Fruit fly (Drosophila melanogaster): ENCODE measurements around the gene CG11458.

Gene CG11458

DNA sequence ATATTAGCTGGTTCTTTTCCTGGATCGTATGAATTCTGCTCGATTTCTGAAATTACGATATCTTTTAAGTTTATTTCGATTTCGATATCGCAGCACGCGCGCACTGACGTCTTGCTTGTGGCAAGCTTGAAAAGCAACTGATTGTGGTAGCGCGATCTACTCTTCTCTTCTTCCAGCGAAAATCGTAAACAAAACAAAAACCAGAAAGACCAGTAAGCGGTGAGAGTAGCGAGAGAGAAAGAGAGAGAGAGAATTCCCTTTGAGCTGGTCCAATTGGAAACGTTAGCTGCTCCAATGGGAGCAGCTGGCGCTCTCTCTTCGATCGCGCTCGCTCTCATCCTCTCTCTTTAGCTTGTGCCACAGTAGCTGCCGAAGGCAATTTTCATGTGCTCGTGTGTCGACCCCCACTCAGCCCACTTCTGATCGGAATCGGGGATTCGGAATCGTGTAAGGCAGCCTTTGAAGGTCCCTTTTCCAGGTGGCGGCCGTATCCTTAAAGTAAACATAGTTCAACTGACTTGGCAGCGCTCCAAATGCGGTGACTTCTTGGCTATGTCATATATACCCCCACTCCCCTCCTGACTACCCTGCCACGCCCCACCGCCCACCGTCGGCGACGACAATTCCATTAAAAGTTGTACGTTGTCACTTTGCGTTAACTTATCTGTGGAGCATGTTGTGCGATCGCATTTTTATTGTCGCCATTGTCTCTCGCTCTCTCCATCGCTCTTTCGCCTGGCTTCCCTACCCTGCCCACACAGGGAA is 44.0 kb downstream of the CG11458 start, which contains the start of gene fng (continued):
- TF ChIP-seq pan (optimal IDR thresholded peaks at IDR 0.05) = no peak

DNA sequence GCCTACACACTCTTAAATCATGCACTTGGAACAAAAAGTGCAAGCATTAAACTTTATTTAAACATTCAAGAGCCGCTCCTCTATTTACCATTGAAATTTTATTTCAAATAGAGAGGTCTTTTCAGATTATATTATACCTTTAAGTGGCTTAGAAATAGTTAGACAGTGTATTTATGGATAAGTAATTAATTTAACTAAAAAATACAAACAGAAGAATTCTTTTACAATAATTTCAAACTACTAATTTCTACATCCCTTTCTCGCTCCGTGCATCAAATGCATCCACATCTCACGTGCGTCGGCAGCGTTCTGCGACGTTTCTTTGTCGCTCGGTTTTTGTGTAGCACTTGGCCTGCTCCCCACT is 44.5 kb downstream of the CG11458 start:
- TF ChIP-seq Hnf4 (GFP tag; optimal IDR thresholded peaks at IDR 0.05) = peak; percentile 88
- TF ChIP-seq dmrt93B (GFP tag; optimal IDR thresholded peaks at IDR 0.05) = peak; percentile 89
- no peak for TF ChIP-seq Vsx2 (GFP tag; optimal IDR thresholded peaks at IDR 0.05; ENCODE audit: partially characterized antibody)
- TF ChIP-seq sv (GFP tag; optimal IDR thresholded peaks at IDR 0.05) = no peak
- TF ChIP-seq ey (GFP tag; optimal IDR thresholded peaks at IDR 0.05) = peak; percentile 94
- peak; percentile 82 for TF ChIP-seq Jra (GFP tag; optimal IDR thresholded peaks at IDR 0.05)
- TF ChIP-seq h (GFP tag; optimal IDR thresholded peaks at IDR 0.05) = peak; percentile 96
- TF ChIP-seq Mio (GFP tag; optimal IDR thresholded peaks at IDR 0.05) = peak; percentile 4
- no peak for TF ChIP-seq dl (GFP tag; optimal IDR thresholded peaks at IDR 0.05; ENCODE audit: insufficient read depth in 1 of 2, partially characterized antibody in 2 of 2)
- no peak for TF ChIP-seq Myc (optimal IDR thresholded peaks at IDR 0.05)
- TF ChIP-seq foxo (GFP tag; optimal IDR thresholded peaks at IDR 0.05) = peak in 1 of 2 experiments; percentile 94
- peak; percentile 93 for TF ChIP-seq OdsH (GFP tag; optimal IDR thresholded peaks at IDR 0.05)
- peak; percentile 46 for TF ChIP-seq CrebA (GFP tag; optimal IDR thresholded peaks at IDR 0.05; ENCODE audit: borderline replicate concordance)
- no peak for TF ChIP-seq jim (GFP tag; optimal IDR thresholded peaks at IDR 0.05)
- TF ChIP-seq HLH106 (tag; optimal IDR thresholded peaks at IDR 0.05) = peak; percentile 95
- TF ChIP-seq tai (GFP tag; optimal IDR thresholded peaks at IDR 0.05) = peak; percentile 71
- no peak for TF ChIP-seq N (GFP tag; optimal IDR thresholded peaks at IDR 0.05)
- no peak for TF ChIP-seq Hr78 (GFP tag; optimal IDR thresholded peaks at IDR 0.05)
- peak; percentile 93 for TF ChIP-seq br (GFP tag; optimal IDR thresholded peaks at IDR 0.05)
- TF ChIP-seq Sp1 (GFP tag; optimal IDR thresholded peaks at IDR 0.05) = peak; percentile 94
- no peak for TF ChIP-seq Hr83 (GFP tag; optimal IDR thresholded peaks at IDR 0.05; ENCODE audit: poor library complexity, severe bottlenecking)
- peak; percentile 12 for TF ChIP-seq GATAd (GFP tag; optimal IDR thresholded peaks at IDR 0.05)
- TF ChIP-seq Dif (GFP tag; optimal IDR thresholded peaks at IDR 0.05; ENCODE audit: partially characterized antibody) = no peak
- TF ChIP-seq rgr (GFP tag; optimal IDR thresholded peaks at IDR 0.05) = peak; percentile 93
- TF ChIP-seq CG9705 (GFP tag; optimal IDR thresholded peaks at IDR 0.05) = peak; percentile 85
- no peak for TF ChIP-seq pan (optimal IDR thresholded peaks at IDR 0.05)
- peak; percentile 73 for TF ChIP-seq CG32264 (GFP tag; optimal IDR thresholded peaks at IDR 0.05)
- TF ChIP-seq psq (GFP tag; optimal IDR thresholded peaks at IDR 0.05) = peak; percentile 87
- TF ChIP-seq usp (GFP tag; optimal IDR thresholded peaks at IDR 0.05) = no peak
- peak; percentile 92 for TF ChIP-seq brk (GFP tag; optimal IDR thresholded peaks at IDR 0.05)
- peak; percentile 59 for TF ChIP-seq dsf (GFP tag; optimal IDR thresholded peaks at IDR 0.05; ENCODE audit: borderline replicate concordance)
- peak; percentile 73 for TF ChIP-seq Rel (GFP tag; optimal IDR thresholded peaks at IDR 0.05)
- TF ChIP-seq Rel (tag; optimal IDR thresholded peaks at IDR 0.05) = peak; percentile 46
- peak; percentile 80 for TF ChIP-seq sage (GFP tag; optimal IDR thresholded peaks at IDR 0.05)
- TF ChIP-seq lola (GFP tag; optimal IDR thresholded peaks at IDR 0.05) = no peak
- peak; percentile 90 for TF ChIP-seq woc (GFP tag; optimal IDR thresholded peaks at IDR 0.05)
- TF ChIP-seq Dfd (GFP tag; optimal IDR thresholded peaks at IDR 0.05) = no peak
- peak; percentile 95 for TF ChIP-seq fru (GFP tag; optimal IDR thresholded peaks at IDR 0.05)
- TF ChIP-seq Abd-B (GFP tag; optimal IDR thresholded peaks at IDR 0.05) = no peak
